Worm (Caenorhabditis elegans) whole organism, L3 larva: Measurements from ENCODE around the gene F44A6.3.

ENCODE experiments used
- ama-1 ChIP-seq: fragments of 150-350 bp; optimal IDR thresholded peaks from 2 replicates; lab custom pipeline; 2018
- elt-1 ChIP-seq: fragments of 150-350 bp; optimal IDR thresholded peaks from 2 replicates; lab custom pipeline; 2014; ENCODE audit warnings: missing biosample characterization, missing genetic modification characterization
- lin-39 ChIP-seq: fragments of 150-350 bp; optimal IDR thresholded peaks from 2 replicates; lab custom pipeline; 2018; ENCODE audit warnings: missing biosample characterization, missing genetic modification reagents, missing genetic modification characterization
- pha-4 ChIP-seq: fragments of 150-350 bp; optimal IDR thresholded peaks from 2 replicates; lab custom pipeline; 2014; ENCODE audit warnings: missing biosample characterization, missing genetic modification reagents, missing genetic modification characterization
- skn-1 ChIP-seq: fragments of 150-350 bp; optimal IDR thresholded peaks from 2 replicates; lab custom pipeline; 2014; ENCODE audit warnings: missing biosample characterization, missing genetic modification characterization
- unc-62 ChIP-seq: fragments of 150-350 bp; sonication (generic microtip); optimal IDR thresholded peaks from 4 replicates; lab custom pipeline; 2014; ENCODE audit warnings: missing biosample characterization, missing genetic modification reagents, missing genetic modification characterization

- TF ChIP-seq ama-1 (lab: Kevin White, UChicago) (no peak), lin-39 (tag; lab: Kevin White, UChicago) (no peak), unc-62 (no peak), skn-1 (no peak), elt-1 (tag; lab: Kevin White, UChicago) (no peak), pha-4 (tag; lab: Kevin White, UChicago) (no peak)
Observed at ce11 chrX:10215429-10215828, 2.9 kb downstream of the F44A6.3 start, which contains the start of gene F44A6.4.
